Fruit fly (Drosophila melanogaster): ENCODE measurements around the gene fru.

- TF ChIP-seq CG8478 (optimal IDR thresholded peaks at IDR 0.05) = no peak
- no peak for TF ChIP-seq CTCF (optimal IDR thresholded peaks at IDR 0.05)
Measured at dm6 chr3R:18481604-18482003, 63.8 kb downstream of the fru start.
